Fruit fly (Drosophila melanogaster) whole organism, embryonic: ENCODE results near the gene Gs1l.

Experiments used
- ATbp ChIP-seq: fragments of 200-800 bp; sonication (Bioruptor generic); optimal IDR thresholded peaks from 2 replicates; lab custom pipeline; 2017; ENCODE audit warnings: missing biosample characterization, mild to moderate bottlenecking, missing genetic modification characterization, missing genetic modification reagents
- Abd-B ChIP-seq: fragments of 200-800 bp; sonication (Bioruptor generic); optimal IDR thresholded peaks from 2 replicates; lab custom pipeline; 2018; ENCODE audit warnings: missing biosample characterization, mild to moderate bottlenecking, missing genetic modification characterization, moderate library complexity
- B-H1 ChIP-seq: fragments of 200-800 bp; sonication (Bioruptor generic); IDR thresholded peaks from 3 replicates; pipeline ENCODE4 v1.3.6; 2022; ENCODE audit warnings: missing biosample characterization, missing genetic modification characterization
- Blimp-1 ChIP-seq: fragments of 200-800 bp; sonication (Bioruptor generic); optimal IDR thresholded peaks from 3 replicates; lab custom pipeline; 2018; ENCODE audit warnings: missing biosample characterization, missing genetic modification characterization, mild to moderate bottlenecking, moderate library complexity, missing genetic modification reagents
- CG10979 ChIP-seq: fragments of 200-800 bp; sonication (Bioruptor generic); optimal IDR thresholded peaks from 2 replicates; lab custom pipeline; 2018; ENCODE audit warnings: missing biosample characterization, mild to moderate bottlenecking, missing genetic modification characterization, moderate library complexity
- CG11398 ChIP-seq: fragments of 200-800 bp; sonication (Bioruptor generic); optimal IDR thresholded peaks from 2 replicates; lab custom pipeline; 2016; ENCODE audit warnings: missing biosample characterization, missing genetic modification characterization
- CG12219 ChIP-seq: fragments of 200-800 bp; sonication (Bioruptor generic); optimal IDR thresholded peaks from 3 replicates; lab custom pipeline; 2018; ENCODE audit warnings: missing biosample characterization, mild to moderate bottlenecking, missing genetic modification characterization
- CG12659 ChIP-seq: fragments of 200-800 bp; sonication (Bioruptor generic); optimal IDR thresholded peaks from 3 replicates; lab custom pipeline; 2017; ENCODE audit warnings: mild to moderate bottlenecking, missing biosample characterization, missing genetic modification reagents, missing genetic modification characterization
- CG14965 ChIP-seq: fragments of 200-800 bp; sonication (Bioruptor generic); optimal IDR thresholded peaks from 2 replicates; lab custom pipeline; 2016; ENCODE audit warnings: missing biosample characterization, missing genetic modification characterization, borderline replicate concordance
- CG15011 ChIP-seq: fragments of 200-800 bp; sonication (Bioruptor generic); optimal IDR thresholded peaks from 3 replicates; lab custom pipeline; 2018; ENCODE audit warnings: missing biosample characterization, mild to moderate bottlenecking, missing genetic modification characterization
- CG15696 ChIP-seq: fragments of 200-800 bp; sonication (Bioruptor generic); optimal IDR thresholded peaks from 2 replicates; lab custom pipeline; 2019; ENCODE audit warnings: missing biosample characterization, mild to moderate bottlenecking, missing genetic modification characterization, moderate library complexity
- CG17912 ChIP-seq: fragments of 200-800 bp; sonication (Bioruptor generic); optimal IDR thresholded peaks from 2 replicates; lab custom pipeline; 2018; ENCODE audit warnings: missing biosample characterization, mild to moderate bottlenecking, missing genetic modification characterization
- CG3407 ChIP-seq: fragments of 200-800 bp; sonication (Bioruptor generic); optimal IDR thresholded peaks from 2 replicates; lab custom pipeline; 2018; ENCODE audit warnings: missing biosample characterization, mild to moderate bottlenecking, missing genetic modification characterization
- CG7928 ChIP-seq: fragments of 200-800 bp; sonication (Bioruptor generic); optimal IDR thresholded peaks from 2 replicates; lab custom pipeline; 2017; ENCODE audit warnings: missing biosample characterization, mild to moderate bottlenecking, missing genetic modification characterization
- CG7987 ChIP-seq: fragments of 200-800 bp; sonication (Bioruptor generic); optimal IDR thresholded peaks from 2 replicates; lab custom pipeline; 2018; ENCODE audit warnings: missing biosample characterization, mild to moderate bottlenecking, missing genetic modification characterization, moderate library complexity
- CG8359 ChIP-seq: fragments of 200-800 bp; sonication (Bioruptor generic); optimal IDR thresholded peaks from 2 replicates; lab custom pipeline; 2017; ENCODE audit warnings: missing biosample characterization, mild to moderate bottlenecking, missing genetic modification characterization, borderline replicate concordance
- CG9797 ChIP-seq: fragments of 200-800 bp; sonication (Bioruptor generic); optimal IDR thresholded peaks from 3 replicates; lab custom pipeline; 2018; ENCODE audit warnings: missing biosample characterization, mild to moderate bottlenecking, missing genetic modification characterization
- Dp ChIP-seq: fragments of 200-800 bp; sonication (Bioruptor generic); optimal IDR thresholded peaks from 2 replicates; lab custom pipeline; 2018; ENCODE audit warnings: missing biosample characterization, mild to moderate bottlenecking, missing genetic modification characterization, moderate library complexity
- Drgx ChIP-seq: fragments of 200-800 bp; sonication (Bioruptor generic); IDR thresholded peaks from 2 replicates; pipeline ENCODE4 v1.3.6; 2022; ENCODE audit warnings: missing biosample characterization, missing genetic modification characterization
- Med ChIP-seq: fragments of 200-800 bp; sonication (Bioruptor generic); peaks from one replicate; lab custom pipeline; 2016; ENCODE audit warnings: missing biosample characterization, missing genetic modification characterization, mild to moderate bottlenecking, inconsistent platforms, moderate library complexity
- abd-A ChIP-seq: fragments of 200-800 bp; sonication (Bioruptor generic); optimal IDR thresholded peaks from 3 replicates; lab custom pipeline; 2019; ENCODE audit warnings: missing biosample characterization, mild to moderate bottlenecking, missing genetic modification characterization, moderate library complexity
- ara ChIP-seq: fragments of 200-800 bp; sonication (Bioruptor generic); IDR thresholded peaks from 2 replicates; pipeline ENCODE4 v1.3.6; 2022; ENCODE audit warnings: missing biosample characterization, missing genetic modification characterization
- bsh ChIP-seq, 2 experiments: fragments of 200-800 bp; sonication (Bioruptor generic); optimal IDR thresholded peaks; 2 replicates each; lab custom pipeline; 2017 to 2018; ENCODE audit warnings: mild to moderate bottlenecking in 2 of 2, missing biosample characterization in 2 of 2, missing genetic modification characterization in 2 of 2, moderate library complexity in 1 of 2
- crol ChIP-seq: fragments of 200-800 bp; sonication (Bioruptor generic); IDR thresholded peaks from 2 replicates; pipeline ENCODE4 v1.3.6; 2022; ENCODE audit warnings: missing biosample characterization, missing genetic modification characterization
- dimm ChIP-seq: fragments of 200-800 bp; sonication (Bioruptor generic); IDR thresholded peaks from 2 replicates; pipeline ENCODE4 v1.3.6; 2022; ENCODE audit warnings: missing biosample characterization, missing genetic modification characterization
- fd96Cb ChIP-seq: fragments of 200-800 bp; sonication (Bioruptor generic); optimal IDR thresholded peaks from 2 replicates; lab custom pipeline; 2018; ENCODE audit warnings: missing biosample characterization, mild to moderate bottlenecking, missing genetic modification characterization, moderate library complexity
- fru ChIP-seq: fragments of >200 bp; optimal IDR thresholded peaks from 2 replicates; lab custom pipeline; 2017
- gfzf ChIP-seq: fragments of 200-800 bp; sonication (Bioruptor generic); optimal IDR thresholded peaks from 2 replicates; lab custom pipeline; 2016; ENCODE audit warnings: missing biosample characterization, mild to moderate bottlenecking, missing genetic modification characterization, moderate library complexity
- her ChIP-seq: fragments of 200-800 bp; sonication (Bioruptor generic); optimal IDR thresholded peaks from 2 replicates; lab custom pipeline; 2016; ENCODE audit warnings: missing biosample characterization, missing genetic modification characterization
- lmd ChIP-seq: fragments of 200-800 bp; sonication (Bioruptor generic); IDR thresholded peaks from 2 replicates; pipeline ENCODE4 v1.3.6; 2022; ENCODE audit warnings: missing biosample characterization, missing genetic modification characterization
- onecut ChIP-seq: fragments of 200-800 bp; sonication (Bioruptor generic); IDR thresholded peaks from 2 replicates; pipeline ENCODE4 v1.3.6; 2022; ENCODE audit warnings: missing biosample characterization, missing genetic modification characterization
- psq ChIP-seq: fragments of 200-800 bp; sonication (Bioruptor generic); optimal IDR thresholded peaks from 2 replicates; lab custom pipeline; 2017; ENCODE audit warnings: missing biosample characterization, missing genetic modification characterization
- row ChIP-seq: fragments of 200-800 bp; sonication (Bioruptor generic); IDR thresholded peaks from 3 replicates; pipeline ENCODE4 v1.3.6; 2022; ENCODE audit warnings: missing biosample characterization, missing genetic modification characterization
- scrt ChIP-seq: fragments of 200-800 bp; sonication (Bioruptor generic); optimal IDR thresholded peaks from 2 replicates; lab custom pipeline; 2018; ENCODE audit warnings: missing biosample characterization, mild to moderate bottlenecking, missing genetic modification characterization, moderate library complexity
- sens ChIP-seq: fragments of 200-800 bp; sonication (Bioruptor generic); peaks from one replicate; lab custom pipeline; 2016; ENCODE audit warnings: missing biosample characterization, missing genetic modification characterization
- sens-2 ChIP-seq: fragments of 200-800 bp; sonication (Bioruptor generic); IDR thresholded peaks from 2 replicates; pipeline ENCODE4 v1.3.6; 2022; ENCODE audit warnings: missing biosample characterization, missing genetic modification characterization
- shn ChIP-seq: fragments of 200-800 bp; sonication (Bioruptor generic); optimal IDR thresholded peaks from 3 replicates; lab custom pipeline; 2016; ENCODE audit warnings: missing biosample characterization, missing genetic modification characterization
- sqz ChIP-seq: fragments of 200-800 bp; sonication (Bioruptor generic); optimal IDR thresholded peaks from 3 replicates; lab custom pipeline; 2018; ENCODE audit warnings: missing biosample characterization, mild to moderate bottlenecking, missing genetic modification characterization
- tx ChIP-seq: fragments of 200-800 bp; sonication (Bioruptor generic); optimal IDR thresholded peaks from 2 replicates; lab custom pipeline; 2016; ENCODE audit warnings: missing biosample characterization, missing genetic modification characterization
- zen ChIP-seq: fragments of 200-800 bp; sonication (Bioruptor generic); optimal IDR thresholded peaks from 3 replicates; lab custom pipeline; 2018; ENCODE audit warnings: missing biosample characterization, mild to moderate bottlenecking, missing genetic modification characterization, moderate library complexity

Gene Gs1l

dm6 chr2L:4417982-4418381 is 38.6 kb downstream of the Gs1l start (continued):
- TF ChIP-seq onecut (GFP tag; lab: Robert Waterston, UW): peak; percentile 33; the same call in 1 of the 2 replicates
- peak; percentile 11 for TF ChIP-seq Blimp-1 (GFP tag; lab: Kevin White, UChicago)
- no peak for TF ChIP-seq psq (GFP tag; lab: Kevin White, UChicago)
- TF ChIP-seq CG7928 (GFP tag; lab: Kevin White, UChicago): no peak
- TF ChIP-seq CG14965 (GFP tag; lab: Kevin White, UChicago): peak; percentile 96

DNA sequence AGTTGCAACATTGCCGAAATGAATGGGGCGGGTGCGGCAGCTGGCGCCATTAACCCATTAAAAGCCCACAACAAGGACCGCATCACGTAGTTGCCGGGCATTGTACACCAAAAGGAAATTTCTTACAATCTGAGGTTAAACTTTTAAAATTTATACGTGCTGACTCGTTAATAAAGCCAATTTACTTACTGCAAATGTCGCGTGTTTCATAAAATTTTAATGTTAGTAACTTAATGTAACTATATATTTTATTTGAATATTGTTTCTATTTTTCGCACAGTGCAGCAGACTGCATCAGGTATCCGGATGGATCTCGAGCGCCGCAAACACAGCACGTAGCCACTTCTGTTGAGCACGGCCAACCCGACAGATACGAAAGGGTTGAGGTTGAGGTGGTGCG is 39.7 kb downstream of the Gs1l start:
- TF ChIP-seq Dp (GFP tag; lab: Kevin White, UChicago) (no peak), Abd-B (GFP tag; lab: Kevin White, UChicago) (no peak), ATbp (no peak), B-H1 (GFP tag; lab: Robert Waterston, UW) (no peak), fd96Cb (tag; lab: Kevin White, UChicago) (no peak), sens-2 (GFP tag; lab: Robert Waterston, UW) (no peak), CG15696 (tag; lab: Kevin White, UChicago) (no peak), her (GFP tag; lab: Kevin White, UChicago) (no peak), Drgx (GFP tag; lab: Robert Waterston, UW) (peak; percentile 25; the same call in 1 of the 2 replicates), tx (GFP tag; lab: Kevin White, UChicago) (no peak), bsh (GFP tag; optimal IDR thresholded peaks at IDR 0.05; lab: Kevin White, UChicago) (peak in 1 of 2 experiments; percentile 41), CG3407 (GFP tag; lab: Kevin White, UChicago) (no peak), dimm (no peak), CG15011 (no peak), CG10979 (no peak), CG7928 (GFP tag; lab: Kevin White, UChicago) (no peak)

DNA sequence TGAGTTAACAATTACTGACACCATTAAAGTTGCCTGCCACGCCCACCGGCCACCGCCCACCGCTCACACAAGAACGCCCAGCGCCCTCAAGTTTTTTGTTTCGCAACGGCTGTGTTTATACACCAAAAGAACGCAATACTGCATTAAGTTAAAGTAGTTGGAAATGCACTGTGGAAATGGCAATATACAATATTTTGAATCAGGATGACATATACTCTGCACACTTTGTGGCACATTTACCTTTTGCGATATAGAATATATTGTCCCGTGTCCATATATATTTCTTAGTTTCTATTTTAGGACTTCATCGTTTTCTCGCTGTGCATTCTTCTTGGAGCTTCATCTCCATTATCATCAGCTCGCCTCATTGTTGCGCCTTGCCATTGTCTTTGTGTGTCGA is 40.5 kb downstream of the Gs1l start:
- no peak for TF ChIP-seq CG7987 (GFP tag; lab: Kevin White, UChicago)
- 0 out of 2 replicates have a peak, but pooled peaks have one; percentile 34 for TF ChIP-seq Drgx (GFP tag; lab: Robert Waterston, UW)
- no peak for TF ChIP-seq sqz (GFP tag; lab: Kevin White, UChicago)
- TF ChIP-seq Med (GFP tag; lab: Kevin White, UChicago): peak; percentile 50
- peak; percentile 26; the same call in 1 of the 3 replicates for TF ChIP-seq row (GFP tag; lab: Robert Waterston, UW)
- TF ChIP-seq, all 482 proteins: peak for 3

dm6 chr2L:4414059-4414458 is 42.5 kb downstream of the Gs1l start:
- TF ChIP-seq CG8359 (GFP tag; lab: Kevin White, UChicago) (no peak), lmd (no peak), scrt (GFP tag; lab: Kevin White, UChicago) (peak; percentile 70), CG12219 (GFP tag; lab: Kevin White, UChicago) (no peak), shn (GFP tag; lab: Kevin White, UChicago) (no peak), abd-A (peak; percentile 77), ara (no peak), crol (GFP tag; lab: Robert Waterston, UW) (peak; percentile 26; the same call in 1 of the 2 replicates), CG12659 (no peak)

dm6 chr2L:4410855-4411254 is 45.8 kb downstream of the Gs1l start, which contains the start of gene CG43055:
Gene CG43055 (plus strand): TSS chr2L:4411155.
- TF ChIP-seq gfzf (no peak), CG17912 (GFP tag; lab: Kevin White, UChicago) (no peak), zen (tag; lab: Kevin White, UChicago) (no peak), CG11398 (no peak), CG9797 (no peak), sens (GFP tag; lab: Kevin White, UChicago) (peak; percentile 9), fru (lab: Kevin White, UChicago) (no peak)
